Fruit fly (Drosophila melanogaster) whole organism, embryonic: Measurements from ENCODE around the gene Kr-h2.

ENCODE experiments used
- CG31441 ChIP-seq: fragments of 200-800 bp; sonication (Bioruptor generic); IDR thresholded peaks from 2 replicates; pipeline ENCODE4 v1.3.6; 2022; ENCODE audit warnings: missing biosample characterization, missing genetic modification characterization
- H2.0 ChIP-seq: fragments of 200-800 bp; sonication (Bioruptor generic); IDR thresholded peaks from 2 replicates; pipeline ENCODE4 v1.3.6; 2022; ENCODE audit warnings: missing biosample characterization, missing genetic modification characterization

dm6 chr2L:6028712-6029111 is 42.1 kb upstream of the Kr-h2 start:
- TF ChIP-seq H2.0 (no peak), CG31441 (GFP tag; lab: Robert Waterston, UW) (no peak)
